Worm (Caenorhabditis elegans) whole organism, L4 larva: ENCODE measurements around the gene T08D10.3.

Experiments
- F10B5.3 ChIP-seq: sonication (generic microtip); optimal IDR thresholded peaks from 2 replicates; lab custom pipeline; 2016; ENCODE audit warnings: mild to moderate bottlenecking, missing genetic modification characterization, missing compliant biosample characterization
- F26F4.8 ChIP-seq: fragments of 200-800 bp; sonication (Bioruptor generic); conservative IDR thresholded peaks from 2 replicates; pipeline ENCODE4 v1.3.6; 2022; ENCODE audit warnings: missing genetic modification characterization, missing compliant biosample characterization
- F44E2.7 ChIP-seq: fragments of 200-800 bp; sonication (Bioruptor generic); IDR thresholded peaks from 2 replicates; pipeline ENCODE4 v2.1.2; 2022; ENCODE audit warnings: missing genetic modification characterization, missing compliant biosample characterization
- T20F7.1 ChIP-seq: fragments of 200-800 bp; sonication (Bioruptor generic); optimal IDR thresholded peaks from 2 replicates; lab custom pipeline; 2018; ENCODE audit warnings: mild to moderate bottlenecking, missing genetic modification characterization, missing compliant biosample characterization
- T26A8.4 ChIP-seq: fragments of 200-800 bp; sonication (Bioruptor generic); IDR thresholded peaks from 2 replicates; pipeline ENCODE4 v1.3.6; 2022; ENCODE audit warnings: missing genetic modification characterization, missing compliant biosample characterization
- Y105C5A.15 ChIP-seq: fragments of 200-800 bp; sonication (Bioruptor generic); IDR thresholded peaks from 2 replicates; pipeline ENCODE4 v1.3.6; 2022; ENCODE audit warnings: missing genetic modification characterization, missing compliant biosample characterization
- Y48G9A.11 ChIP-seq: fragments of 200-800 bp; sonication (Bioruptor generic); IDR thresholded peaks from 2 replicates; pipeline ENCODE4 v1.3.6; 2022; ENCODE audit warnings: missing genetic modification reagents, missing genetic modification characterization, missing compliant biosample characterization
- Y5F2A.4 ChIP-seq: fragments of 200-800 bp; sonication (Bioruptor generic); optimal IDR thresholded peaks from 2 replicates; lab custom pipeline; 2018; ENCODE audit warnings: mild to moderate bottlenecking, missing genetic modification characterization, missing compliant biosample characterization
- ZK337.2 ChIP-seq: fragments of 200-800 bp; sonication (Bioruptor generic); IDR thresholded peaks from 2 replicates; pipeline ENCODE4 v1.3.6; 2022; ENCODE audit warnings: missing genetic modification reagents, missing genetic modification characterization, missing compliant biosample characterization
- aha-1 ChIP-seq: fragments of 150-350 bp; peaks from one replicate; lab custom pipeline; 2014; ENCODE audit warnings: missing biosample characterization, missing genetic modification characterization
- aly-2 ChIP-seq: sonication (generic microtip); optimal IDR thresholded peaks from 2 replicates; lab custom pipeline; 2018; ENCODE audit warnings: missing biosample characterization, missing genetic modification characterization
- arid-1 ChIP-seq: fragments of 200-800 bp; sonication (Bioruptor generic); conservative IDR thresholded peaks from 2 replicates; pipeline ENCODE4 v1.3.6; 2022; ENCODE audit warnings: missing genetic modification reagents, missing genetic modification characterization, missing compliant biosample characterization
- ceh-20 ChIP-seq: fragments of 200-800 bp; sonication (Bioruptor generic); IDR thresholded peaks from 2 replicates; pipeline ENCODE4 v1.3.6; 2022; ENCODE audit warnings: missing genetic modification reagents, missing genetic modification characterization, missing compliant biosample characterization
- ceh-28 ChIP-seq: fragments of 150-350 bp; optimal IDR thresholded peaks from 2 replicates; lab custom pipeline; 2014; ENCODE audit warnings: missing biosample characterization, missing genetic modification reagents, missing genetic modification characterization
- ceh-44 ChIP-seq: fragments of 200-800 bp; sonication (Bioruptor generic); IDR thresholded peaks from 2 replicates; pipeline ENCODE4 v1.3.6; 2022; ENCODE audit warnings: missing genetic modification reagents, missing genetic modification characterization, missing compliant biosample characterization
- ceh-82 ChIP-seq: sonication (generic microtip); optimal IDR thresholded peaks from 2 replicates; lab custom pipeline; 2017; ENCODE audit warnings: missing biosample characterization, missing genetic modification characterization
- cey-2 ChIP-seq: sonication (generic microtip); optimal IDR thresholded peaks from 3 replicates; lab custom pipeline; 2017; ENCODE audit warnings: missing genetic modification characterization, mild to moderate bottlenecking, missing compliant biosample characterization, antibody characterized with exemption, borderline replicate concordance; ENCODE audit not compliant: insufficient read depth
- ctbp-1 ChIP-seq: fragments of 200-800 bp; sonication (Bioruptor generic); IDR thresholded peaks from 2 replicates; pipeline ENCODE4 v1.3.6; 2022; ENCODE audit warnings: missing genetic modification reagents, missing genetic modification characterization, missing compliant biosample characterization
- daf-16 ChIP-seq, 3 experiments: sonication (generic microtip); optimal IDR thresholded peaks; 2 replicates each; lab custom pipeline; 2016 to 2017; ENCODE audit warnings: missing genetic modification characterization in 3 of 3, missing genetic modification reagents in 3 of 3, mild to moderate bottlenecking in 2 of 3, missing compliant biosample characterization in 2 of 3, missing biosample characterization in 1 of 3, moderate library complexity in 1 of 3
- daf-19 ChIP-seq: fragments of 200-800 bp; sonication (Bioruptor generic); conservative IDR thresholded peaks from 2 replicates; pipeline ENCODE4 v1.3.6; 2022; ENCODE audit warnings: missing genetic modification characterization, missing compliant biosample characterization
- dmd-6 ChIP-seq: fragments of 200-800 bp; sonication (Bioruptor generic); IDR thresholded peaks from 2 replicates; pipeline ENCODE4 v1.3.6; 2022; ENCODE audit warnings: missing genetic modification reagents, missing genetic modification characterization, missing compliant biosample characterization
- dmd-8 ChIP-seq: fragments of 200-800 bp; sonication (Bioruptor generic); IDR thresholded peaks from 2 replicates; pipeline ENCODE4 v1.3.6; 2022; ENCODE audit warnings: missing genetic modification characterization, missing compliant biosample characterization
- hmg-1.1 ChIP-seq: fragments of 200-800 bp; sonication (Bioruptor generic); IDR thresholded peaks from 2 replicates; pipeline ENCODE4 v1.3.6; 2022; ENCODE audit warnings: missing genetic modification reagents, missing genetic modification characterization, missing compliant biosample characterization
- lim-7 ChIP-seq: fragments of 200-800 bp; sonication (Bioruptor generic); IDR thresholded peaks from 2 replicates; pipeline ENCODE4 v1.3.6; 2022; ENCODE audit warnings: missing genetic modification characterization, missing compliant biosample characterization
- lin-39 ChIP-seq: fragments of 150-350 bp; optimal IDR thresholded peaks from 2 replicates; lab custom pipeline; 2014; ENCODE audit warnings: missing biosample characterization, missing genetic modification reagents, missing genetic modification characterization
- lir-3 ChIP-seq: sonication (generic microtip); optimal IDR thresholded peaks from 2 replicates; lab custom pipeline; 2016; ENCODE audit warnings: mild to moderate bottlenecking, missing genetic modification characterization, missing compliant biosample characterization
- mdl-1 ChIP-seq, 2 experiments: fragments of 150-350 bp in 1 of 2; sonication (generic microtip) in 1 of 2; optimal IDR thresholded peaks; 2 replicates each; lab custom pipeline; 2014 to 2017; ENCODE audit warnings: missing biosample characterization in 2 of 2, missing genetic modification characterization in 2 of 2
- mdt-29 ChIP-seq: fragments of 200-800 bp; sonication (Bioruptor generic); IDR thresholded peaks from 2 replicates; pipeline ENCODE4 v1.3.6; 2022; ENCODE audit warnings: missing genetic modification reagents, missing genetic modification characterization, missing compliant biosample characterization
- mep-1 ChIP-seq: fragments of 150-350 bp; sonication (generic microtip); optimal IDR thresholded peaks from 3 replicates; lab custom pipeline; 2014; ENCODE audit warnings: missing biosample characterization, missing genetic modification characterization
- nhr-102 ChIP-seq: sonication (generic microtip); optimal IDR thresholded peaks from 2 replicates; lab custom pipeline; 2016; ENCODE audit warnings: mild to moderate bottlenecking, missing genetic modification characterization, moderate library complexity, missing compliant biosample characterization
- nhr-11 ChIP-seq: fragments of 150-350 bp; optimal IDR thresholded peaks from 2 replicates; lab custom pipeline; 2014; ENCODE audit warnings: missing biosample characterization, missing genetic modification characterization
- nhr-25 ChIP-seq: sonication (generic microtip); optimal IDR thresholded peaks from 2 replicates; lab custom pipeline; 2017; ENCODE audit warnings: missing genetic modification characterization, mild to moderate bottlenecking, missing compliant biosample characterization, antibody characterized with exemption, moderate library complexity, borderline replicate concordance; ENCODE audit not compliant: insufficient read depth
- nhr-28 ChIP-seq: fragments of 150-350 bp; optimal IDR thresholded peaks from 2 replicates; lab custom pipeline; 2014; ENCODE audit warnings: missing biosample characterization, missing genetic modification characterization
- nhr-41 ChIP-seq: fragments of 200-800 bp; sonication (Bioruptor generic); IDR thresholded peaks from 2 replicates; pipeline ENCODE4 v1.3.6; 2022; ENCODE audit warnings: missing genetic modification reagents, missing genetic modification characterization, missing compliant biosample characterization
- nhr-42 ChIP-seq: fragments of 200-800 bp; sonication (Bioruptor generic); IDR thresholded peaks from 2 replicates; pipeline ENCODE4 v1.3.6; 2022; ENCODE audit warnings: missing genetic modification characterization, missing compliant biosample characterization
- nhr-76 ChIP-seq: fragments of 150-350 bp; optimal IDR thresholded peaks from 2 replicates; lab custom pipeline; 2014; ENCODE audit warnings: missing biosample characterization, missing genetic modification characterization
- nhr-77 ChIP-seq: fragments of 150-350 bp; optimal IDR thresholded peaks from 2 replicates; lab custom pipeline; 2014; ENCODE audit warnings: missing biosample characterization, missing genetic modification characterization
- pha-4 ChIP-seq, 2 experiments: fragments of 150-350 bp in 1 of 2; fragments of 200-800 bp in 1 of 2; sonication (Bioruptor generic) in 1 of 2; IDR thresholded peaks in 1 of 2; optimal IDR thresholded peaks in 1 of 2; 2 replicates each; pipeline versions ENCODE4 v1.3.6 to Lab custom; 2014 to 2022; ENCODE audit warnings: missing genetic modification characterization in 2 of 2, missing genetic modification reagents in 2 of 2, missing biosample characterization in 1 of 2, missing compliant biosample characterization in 1 of 2
- rbr-2 ChIP-seq: sonication (generic microtip); optimal IDR thresholded peaks from 2 replicates; lab custom pipeline; 2016; ENCODE audit warnings: missing genotype, missing genetic modification characterization, missing compliant biosample characterization
- set-16 ChIP-seq: fragments of 200-800 bp; sonication (Bioruptor generic); IDR thresholded peaks from 2 replicates; pipeline ENCODE4 v1.3.6; 2022; ENCODE audit warnings: missing genetic modification reagents, missing genetic modification characterization, missing compliant biosample characterization
- skn-1 ChIP-seq: fragments of 150-350 bp; optimal IDR thresholded peaks from 2 replicates; lab custom pipeline; 2014; ENCODE audit warnings: missing biosample characterization, missing genetic modification characterization
- snpc-1.2 ChIP-seq: fragments of 200-800 bp; sonication (Bioruptor generic); IDR thresholded peaks from 2 replicates; pipeline ENCODE4 v1.3.6; 2022; ENCODE audit warnings: missing genetic modification reagents, missing genetic modification characterization, missing compliant biosample characterization
- tag-97 ChIP-seq: fragments of 200-800 bp; sonication (Bioruptor generic); IDR thresholded peaks from 2 replicates; pipeline ENCODE4 v1.3.6; 2022; ENCODE audit warnings: missing genetic modification characterization, missing compliant biosample characterization
- tra-1 ChIP-seq: fragments of 200-800 bp; sonication (Bioruptor generic); IDR thresholded peaks from 2 replicates; pipeline ENCODE4 v1.3.6; 2022; ENCODE audit warnings: missing genetic modification reagents, missing genetic modification characterization, missing compliant biosample characterization
- unc-39 ChIP-seq: sonication (generic microtip); optimal IDR thresholded peaks from 2 replicates; lab custom pipeline; 2017; ENCODE audit warnings: missing biosample characterization, missing genetic modification characterization
- vab-7 ChIP-seq: fragments of 200-800 bp; sonication (Bioruptor generic); IDR thresholded peaks from 2 replicates; pipeline ENCODE4 v1.3.6; 2022; ENCODE audit warnings: missing genetic modification reagents, missing genetic modification characterization, missing compliant biosample characterization
- zfp-2 ChIP-seq: sonication (generic microtip); optimal IDR thresholded peaks from 2 replicates; lab custom pipeline; 2016; ENCODE audit warnings: mild to moderate bottlenecking, missing genetic modification characterization, missing compliant biosample characterization

The T08D10.3 gene

DNA sequence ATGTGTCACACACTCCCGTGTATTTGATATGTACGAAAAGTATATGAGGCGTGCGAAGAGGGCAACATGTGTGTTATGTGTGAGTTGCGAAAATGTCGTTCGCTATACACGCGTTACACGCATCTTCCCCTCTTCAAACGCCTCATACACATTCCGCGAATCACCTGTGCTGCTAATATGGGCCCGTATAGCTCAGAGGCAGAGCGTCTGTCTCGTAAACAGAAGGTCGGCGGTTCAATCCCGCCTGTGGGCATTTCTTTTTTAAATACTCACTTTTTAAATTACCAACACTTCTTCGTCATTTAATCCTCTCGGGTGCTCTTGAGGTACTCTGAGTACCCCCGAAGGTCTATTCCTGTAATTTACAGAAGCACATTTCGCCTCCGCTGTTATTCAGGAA lies 21.7 kb upstream of the T08D10.3 start:
- no peak for TF ChIP-seq ZK337.2 (GFP tag; lab: Robert Waterston, UW)
- TF ChIP-seq vab-7 (GFP tag; lab: Robert Waterston, UW) = peak; percentile 66; the same call in 1 of the 2 replicates
- TF ChIP-seq F10B5.3 (tag; lab: Kevin White, UChicago) = no peak
- TF ChIP-seq daf-16 (GFP tag; optimal IDR thresholded peaks at IDR 0.05; lab: Kevin White, UChicago) = peak in 1 of 2 experiments; percentile 41
- peak; percentile 41 for TF ChIP-seq daf-16 (tag; optimal IDR thresholded peaks at IDR 0.05; lab: Kevin White, UChicago)
- peak; percentile 84 for TF ChIP-seq dmd-8 (GFP tag; lab: Robert Waterston, UW)
- TF ChIP-seq aha-1 (tag; lab: Kevin White, UChicago) = peak; percentile 33
- TF ChIP-seq ceh-44 (GFP tag; lab: Robert Waterston, UW) = 0 out of 2 replicates have a peak, but pooled peaks have one; percentile 49
- peak; percentile 7 for TF ChIP-seq lir-3 (tag; lab: Kevin White, UChicago)
- peak; percentile 67; the same call in 1 of the 2 replicates for TF ChIP-seq pha-4 (GFP tag; IDR thresholded peaks at IDR 0.05; lab: Robert Waterston, UW)
- no peak for TF ChIP-seq pha-4 (tag; optimal IDR thresholded peaks at IDR 0.05; lab: Kevin White, UChicago)
- TF ChIP-seq lim-7 (GFP tag; lab: Robert Waterston, UW) = peak; percentile 82; the same call in 1 of the 2 replicates
- TF ChIP-seq Y48G9A.11 (GFP tag; lab: Robert Waterston, UW) = peak; percentile 75
- no peak for TF ChIP-seq ceh-82 (tag; lab: Kevin White, UChicago)
- TF ChIP-seq nhr-41 (GFP tag; lab: Robert Waterston, UW) = 0 out of 2 replicates have a peak, but pooled peaks have one; percentile 10
- no peak for TF ChIP-seq nhr-42 (GFP tag; lab: Robert Waterston, UW)
- no peak for TF ChIP-seq nhr-11 (tag; lab: Kevin White, UChicago)
- TF ChIP-seq daf-19 = 0 out of 2 replicates have a peak, but pooled peaks have one; percentile 45
- TF ChIP-seq snpc-1.2 (GFP tag; lab: Robert Waterston, UW) = peak; percentile 93
- TF ChIP-seq skn-1 = no peak
- no peak for TF ChIP-seq T26A8.4 (GFP tag; lab: Robert Waterston, UW)
- TF ChIP-seq tra-1 = peak; percentile 65

DNA sequence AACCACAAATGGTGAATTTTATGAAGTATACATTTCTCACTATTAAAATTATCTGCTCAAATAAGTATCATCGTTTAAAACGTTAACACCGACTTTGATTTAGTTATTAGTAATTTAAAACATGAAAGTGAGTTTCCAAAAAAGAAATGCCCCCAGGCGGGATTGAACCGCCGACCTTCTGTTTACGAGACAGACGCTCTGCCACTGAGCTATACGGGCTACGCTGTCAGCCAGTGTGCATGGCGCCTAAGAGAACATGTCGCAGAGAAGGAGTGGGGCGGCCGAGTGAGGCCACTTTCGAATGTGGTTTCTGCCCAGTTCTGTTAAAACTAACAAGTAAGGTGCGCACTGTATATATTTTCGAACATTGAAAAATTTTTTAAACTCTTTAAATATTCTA lies 20.3 kb upstream of the T08D10.3 start:
- TF ChIP-seq rbr-2 = peak; percentile 72
- TF ChIP-seq ceh-82 (tag; lab: Kevin White, UChicago) = no peak
- peak; percentile 55 to 85 for TF ChIP-seq daf-16 (GFP tag; optimal IDR thresholded peaks at IDR 0.05; lab: Kevin White, UChicago)
- TF ChIP-seq daf-16 (tag; optimal IDR thresholded peaks at IDR 0.05; lab: Kevin White, UChicago) = peak; percentile 78
- peak; percentile 55 for TF ChIP-seq set-16 (GFP tag; lab: Robert Waterston, UW)
- peak; percentile 54; the same call in 1 of the 2 replicates for TF ChIP-seq arid-1
- peak; percentile 66; the same call in 1 of the 2 replicates for TF ChIP-seq dmd-6
- TF ChIP-seq nhr-25 (tag; lab: Kevin White, UChicago) = no peak
- TF ChIP-seq nhr-28 = peak; percentile 12
- peak; percentile 51; the same call in 1 of the 2 replicates for TF ChIP-seq Y105C5A.15 (GFP tag; lab: Robert Waterston, UW)
- TF ChIP-seq hmg-1.1 (GFP tag; lab: Robert Waterston, UW) = peak; percentile 92
- TF ChIP-seq F44E2.7 (GFP tag; lab: Robert Waterston, UW) = peak; percentile 63; the same call in 1 of the 2 replicates
- no peak for TF ChIP-seq skn-1
- TF ChIP-seq cey-2 = no peak
- TF ChIP-seq zfp-2 = peak; percentile 40
- TF ChIP-seq ceh-20 (GFP tag; lab: Robert Waterston, UW) = peak; percentile 73
- peak; percentile 52; the same call in 1 of the 2 replicates for TF ChIP-seq F26F4.8
- peak; percentile 73 for TF ChIP-seq nhr-102 (tag; lab: Kevin White, UChicago)
- no peak; the same call in 1 of the 2 replicates for TF ChIP-seq mdt-29
- TF ChIP-seq ctbp-1 (GFP tag; lab: Robert Waterston, UW) = peak; percentile 74
- TF ChIP-seq nhr-77 (tag; lab: Kevin White, UChicago) = peak; percentile 58
- no peak for TF ChIP-seq aly-2 (tag; lab: Kevin White, UChicago)
- TF ChIP-seq mdl-1 (tag; optimal IDR thresholded peaks at IDR 0.05; lab: Kevin White, UChicago) = no peak
- TF ChIP-seq Y5F2A.4 (GFP tag; lab: Kevin White, UChicago) = peak; percentile 69
- no peak for TF ChIP-seq ceh-28 (tag; lab: Kevin White, UChicago)
- no peak for TF ChIP-seq nhr-76 (tag; lab: Kevin White, UChicago)
- peak; percentile 63; the same call in 1 of the 2 replicates for TF ChIP-seq Y48G9A.11 (GFP tag; lab: Robert Waterston, UW)
- TF ChIP-seq unc-39 (tag; lab: Kevin White, UChicago) = no peak
- no peak for TF ChIP-seq tag-97 (GFP tag; lab: Robert Waterston, UW)
- no peak for TF ChIP-seq mep-1 (tag; lab: Kevin White, UChicago)
- no peak for TF ChIP-seq T20F7.1
- no peak for TF ChIP-seq lin-39 (tag; lab: Kevin White, UChicago)
